Comparison of ENCODE assay signal across 2 worm cellular contexts in genomic region chrIV:11475080-11475479, ce11.
TF ChIP-seq lines count a peak whose summit lies in the region.

No protein-coding gene starts in this region.

TF ChIP-seq in whole organism, L4 larva, 104 proteins besides CTCF, POLR2A, EP300 and RAD21:
- TF ChIP-seq set-16 (GFP tag; IDR thresholded peaks at IDR 0.05; lab: Robert Waterston, UW) (peak; percentile 79), zip-2 (tag; optimal IDR thresholded peaks at IDR 0.05; lab: Kevin White, UChicago) (no peak)
TF ChIP-seq in whole organism, L4 larva: peak in this region for 1.

TF ChIP-seq in whole organism, young adult, 124 proteins besides CTCF, POLR2A, EP300 and RAD21:
- no peak for TF ChIP-seq hmg-20 (GFP tag; IDR thresholded peaks at IDR 0.05; lab: Robert Waterston, UW)
- TF ChIP-seq nfyb-1 (GFP tag; IDR thresholded peaks at IDR 0.05; lab: Robert Waterston, UW): no peak
- no peak for TF ChIP-seq snpc-4 (GFP tag; optimal IDR thresholded peaks at IDR 0.05; lab: Kevin White, UChicago)
- TF ChIP-seq snpc-4 (tag; optimal IDR thresholded peaks at IDR 0.05; lab: Kevin White, UChicago): no peak
- peak; percentile 78 for TF ChIP-seq zfh-2 (GFP tag; conservative IDR thresholded peaks at IDR 0.05; lab: Robert Waterston, UW)
- no peak for TF ChIP-seq T07F8.4 (tag; optimal IDR thresholded peaks at IDR 0.05; lab: Kevin White, UChicago)
- TF ChIP-seq ztf-26 (tag; optimal IDR thresholded peaks at IDR 0.05; lab: Kevin White, UChicago): no peak
- TF ChIP-seq F33H1.4 (GFP tag; IDR thresholded peaks at IDR 0.05; lab: Robert Waterston, UW): no peak
